Fruit fly (Drosophila melanogaster) whole organism, embryonic: ENCODE data around the gene CG32373.
A peak's percentile ranks its signal among the peaks of the same experiment; 100 is the strongest.

Source experiments
- ATbp ChIP-seq: fragments of 200-800 bp; sonication (Bioruptor generic); optimal IDR thresholded peaks from 2 replicates; lab custom pipeline; 2017; ENCODE audit warnings: missing biosample characterization, mild to moderate bottlenecking, missing genetic modification characterization, missing genetic modification reagents
- Atf-2 ChIP-seq: fragments of 200-800 bp; sonication (Bioruptor generic); optimal IDR thresholded peaks from 2 replicates; lab custom pipeline; 2016; ENCODE audit warnings: missing biosample characterization, missing genetic modification characterization
- Awh ChIP-seq: fragments of 200-800 bp; sonication (Bioruptor generic); IDR thresholded peaks from 2 replicates; pipeline ENCODE4, ENCODE4 v1.3.6; 2022; ENCODE audit warnings: missing biosample characterization, missing genetic modification characterization
- CG10209 ChIP-seq: fragments of 200-800 bp; sonication (Bioruptor generic); optimal IDR thresholded peaks from 3 replicates; lab custom pipeline; 2017; ENCODE audit warnings: missing biosample characterization, mild to moderate bottlenecking, missing genetic modification characterization, missing genetic modification reagents
- CG10321 ChIP-seq: fragments of 200-800 bp; sonication (Bioruptor generic); IDR thresholded peaks from 2 replicates; pipeline ENCODE4 v1.3.6; 2022; ENCODE audit warnings: missing biosample characterization, missing genetic modification characterization
- CG10959 ChIP-seq: fragments of 200-800 bp; sonication (Bioruptor generic); IDR thresholded peaks from 2 replicates; pipeline ENCODE4 v1.3.6; 2022; ENCODE audit warnings: missing biosample characterization, missing genetic modification characterization
- CG11456 ChIP-seq: fragments of 200-800 bp; sonication (Bioruptor generic); IDR thresholded peaks from 3 replicates; pipeline ENCODE4 v1.3.6; 2022; ENCODE audit warnings: missing biosample characterization, missing genetic modification characterization
- CG11696 ChIP-seq: fragments of 200-800 bp; sonication (Bioruptor generic); IDR thresholded peaks from 2 replicates; pipeline ENCODE4 v1.3.6; 2022; ENCODE audit warnings: missing biosample characterization, missing genetic modification characterization
- CG12744 ChIP-seq: fragments of 200-800 bp; sonication (Bioruptor generic); optimal IDR thresholded peaks from 2 replicates; lab custom pipeline; 2016; ENCODE audit warnings: missing biosample characterization, missing genetic modification characterization
- CG13775 ChIP-seq: fragments of 200-800 bp; sonication (Bioruptor generic); optimal IDR thresholded peaks from 3 replicates; lab custom pipeline; 2017; ENCODE audit warnings: missing biosample characterization, mild to moderate bottlenecking, missing genetic modification characterization
- CG14014 ChIP-seq: fragments of 200-800 bp; sonication (Bioruptor generic); IDR thresholded peaks from 2 replicates; pipeline ENCODE4 v1.3.6; 2022; ENCODE audit warnings: missing biosample characterization, missing genetic modification characterization
- CG1529 ChIP-seq: fragments of 200-800 bp; sonication (Bioruptor generic); optimal IDR thresholded peaks from 3 replicates; lab custom pipeline; 2018; ENCODE audit warnings: missing biosample characterization, missing genetic modification characterization
- CG17912 ChIP-seq: fragments of 200-800 bp; sonication (Bioruptor generic); optimal IDR thresholded peaks from 2 replicates; lab custom pipeline; 2018; ENCODE audit warnings: missing biosample characterization, mild to moderate bottlenecking, missing genetic modification characterization
- CG18476 ChIP-seq: fragments of 200-800 bp; sonication (Bioruptor generic); optimal IDR thresholded peaks from 2 replicates; lab custom pipeline; 2016; ENCODE audit warnings: missing biosample characterization, mild to moderate bottlenecking, missing genetic modification characterization
- CG18599 ChIP-seq: fragments of 200-800 bp; sonication (Bioruptor generic); optimal IDR thresholded peaks from 3 replicates; lab custom pipeline; 2017; ENCODE audit warnings: missing biosample characterization, missing genetic modification characterization, mild to moderate bottlenecking, moderate library complexity, missing genetic modification reagents
- CG2678 ChIP-seq: fragments of 200-800 bp; sonication (Bioruptor generic); optimal IDR thresholded peaks from 3 replicates; lab custom pipeline; 2019; ENCODE audit warnings: missing biosample characterization, mild to moderate bottlenecking, missing genetic modification characterization, moderate library complexity
- CG30403 ChIP-seq: fragments of 200-800 bp; sonication (Bioruptor generic); optimal IDR thresholded peaks from 3 replicates; lab custom pipeline; 2016; ENCODE audit warnings: missing biosample characterization, missing genetic modification characterization
- CG3065 ChIP-seq: fragments of 200-800 bp; sonication (Bioruptor generic); optimal IDR thresholded peaks from 2 replicates; lab custom pipeline; 2016; ENCODE audit warnings: missing biosample characterization, missing genetic modification characterization
- CG31365 ChIP-seq: fragments of 200-800 bp; sonication (Bioruptor generic); optimal IDR thresholded peaks from 2 replicates; lab custom pipeline; 2018; ENCODE audit warnings: missing biosample characterization, mild to moderate bottlenecking, missing genetic modification characterization
- CG31441 ChIP-seq: fragments of 200-800 bp; sonication (Bioruptor generic); IDR thresholded peaks from 2 replicates; pipeline ENCODE4 v1.3.6; 2022; ENCODE audit warnings: missing biosample characterization, missing genetic modification characterization
- CG33213 ChIP-seq: fragments of 200-800 bp; sonication (Bioruptor generic); optimal IDR thresholded peaks from 3 replicates; lab custom pipeline; 2016; ENCODE audit warnings: missing biosample characterization, missing genetic modification characterization
- CG4328 ChIP-seq: fragments of 200-800 bp; sonication (Bioruptor generic); optimal IDR thresholded peaks from 3 replicates; lab custom pipeline; 2017; ENCODE audit warnings: missing biosample characterization, missing genetic modification reagents, missing genetic modification characterization
- CG4730 ChIP-seq: fragments of 200-800 bp; sonication (Bioruptor generic); IDR thresholded peaks from 2 replicates; pipeline ENCODE4 v1.3.6; 2022; ENCODE audit warnings: missing biosample characterization, missing genetic modification characterization
- CG7357 ChIP-seq: fragments of 200-800 bp; sonication (Bioruptor generic); IDR thresholded peaks from 3 replicates; pipeline ENCODE4 v1.3.6; 2022; ENCODE audit warnings: missing biosample characterization, missing genetic modification characterization
- CG8388 ChIP-seq: fragments of 200-800 bp; sonication (Bioruptor generic); optimal IDR thresholded peaks from 2 replicates; lab custom pipeline; 2019; ENCODE audit warnings: missing biosample characterization, mild to moderate bottlenecking, missing genetic modification characterization, moderate library complexity
- CG9817 ChIP-seq: fragments of 200-800 bp; sonication (Bioruptor generic); optimal IDR thresholded peaks from 2 replicates; lab custom pipeline; 2018; ENCODE audit warnings: missing biosample characterization, mild to moderate bottlenecking, missing genetic modification characterization, moderate library complexity
- CHES-1-like ChIP-seq: fragments of 200-800 bp; sonication (Bioruptor generic); optimal IDR thresholded peaks from 2 replicates; lab custom pipeline; 2016; ENCODE audit warnings: missing biosample characterization, missing genetic modification characterization
- Dek ChIP-seq: fragments of 200-800 bp; sonication (Bioruptor generic); optimal IDR thresholded peaks from 3 replicates; lab custom pipeline; 2019; ENCODE audit warnings: missing biosample characterization, mild to moderate bottlenecking, missing genetic modification characterization, moderate library complexity
- H15 ChIP-seq: fragments of 200-800 bp; sonication (Bioruptor generic); IDR thresholded peaks from 3 replicates; pipeline ENCODE4 v1.3.6; 2022; ENCODE audit warnings: missing biosample characterization, missing genetic modification characterization
- Hr3 ChIP-seq: fragments of 200-800 bp; sonication (Bioruptor generic); optimal IDR thresholded peaks from 3 replicates; lab custom pipeline; 2016; ENCODE audit warnings: missing biosample characterization, missing genetic modification characterization
- Hr51 ChIP-seq, 2 experiments: fragments of 200-800 bp; sonication (Bioruptor generic); optimal IDR thresholded peaks; 2 replicates in 1 of 2; 3 replicates in 1 of 2; lab custom pipeline; 2016 to 2018; ENCODE audit warnings: missing biosample characterization in 2 of 2, missing genetic modification characterization in 2 of 2, mild to moderate bottlenecking in 1 of 2, moderate library complexity in 1 of 2
- Kr ChIP-seq: fragments of 200-800 bp; sonication (Bioruptor generic); optimal IDR thresholded peaks from 2 replicates; lab custom pipeline; 2017; ENCODE audit warnings: missing biosample characterization, mild to moderate bottlenecking, missing genetic modification characterization
- Max ChIP-seq: fragments of 200-800 bp; sonication (Bioruptor generic); optimal IDR thresholded peaks from 2 replicates; lab custom pipeline; 2016; ENCODE audit warnings: missing biosample characterization, mild to moderate bottlenecking, missing genetic modification characterization
- Nf-YA ChIP-seq: fragments of 200-800 bp; sonication (Bioruptor generic); IDR thresholded peaks from 2 replicates; pipeline ENCODE4 v1.3.6; 2022; ENCODE audit warnings: missing biosample characterization, missing genetic modification characterization
- Sin3A ChIP-seq: fragments of >200 bp; optimal IDR thresholded peaks from 2 replicates; lab custom pipeline; 2018
- Six4 ChIP-seq: fragments of 200-800 bp; sonication (Bioruptor generic); optimal IDR thresholded peaks from 2 replicates; lab custom pipeline; 2016; ENCODE audit warnings: missing biosample characterization, missing genetic modification characterization
- az2 ChIP-seq: fragments of 200-800 bp; sonication (Bioruptor generic); optimal IDR thresholded peaks from 3 replicates; lab custom pipeline; 2016; ENCODE audit warnings: missing biosample characterization, missing genetic modification characterization
- crc ChIP-seq: fragments of 200-800 bp; sonication (Bioruptor generic); optimal IDR thresholded peaks from 2 replicates; lab custom pipeline; 2016; ENCODE audit warnings: missing biosample characterization, missing genetic modification characterization
- croc ChIP-seq: fragments of 200-800 bp; sonication (Bioruptor generic); conservative IDR thresholded peaks from 3 replicates; pipeline ENCODE4 v1.3.6; 2022; ENCODE audit warnings: missing biosample characterization, missing genetic modification characterization
- crol ChIP-seq: fragments of 200-800 bp; sonication (Bioruptor generic); IDR thresholded peaks from 2 replicates; pipeline ENCODE4 v1.3.6; 2022; ENCODE audit warnings: missing biosample characterization, missing genetic modification characterization
- dimm ChIP-seq: fragments of 200-800 bp; sonication (Bioruptor generic); IDR thresholded peaks from 2 replicates; pipeline ENCODE4 v1.3.6; 2022; ENCODE audit warnings: missing biosample characterization, missing genetic modification characterization
- ewg ChIP-seq: fragments of 200-800 bp; sonication (Bioruptor generic); optimal IDR thresholded peaks from 3 replicates; lab custom pipeline; 2017; ENCODE audit warnings: mild to moderate bottlenecking, missing biosample characterization, missing genetic modification reagents, missing genetic modification characterization
- gt ChIP-seq: fragments of 200-800 bp; sonication (Bioruptor generic); IDR thresholded peaks from 2 replicates; pipeline ENCODE4 v1.3.6; 2022; ENCODE audit warnings: missing biosample characterization, missing genetic modification characterization
- hkb ChIP-seq, 2 experiments: fragments of 200-800 bp in 1 of 2; fragments of >200 bp in 1 of 2; sonication (Bioruptor generic) in 1 of 2; IDR thresholded peaks in 1 of 2; optimal IDR thresholded peaks in 1 of 2; 2 replicates each; pipeline versions ENCODE4 v1.3.6 to Lab custom; 2017 to 2022; ENCODE audit warnings: missing biosample characterization in 1 of 2, missing genetic modification characterization in 1 of 2
- knrl ChIP-seq: fragments of 200-800 bp; sonication (Bioruptor generic); IDR thresholded peaks from 3 replicates; pipeline ENCODE4 v1.3.6; 2022; ENCODE audit warnings: missing biosample characterization, missing genetic modification characterization; ENCODE audit not compliant: partially characterized antibody
- lbe ChIP-seq: fragments of 200-800 bp; sonication (Bioruptor generic); optimal IDR thresholded peaks from 2 replicates; lab custom pipeline; 2016; ENCODE audit warnings: missing biosample characterization, mild to moderate bottlenecking, missing genetic modification characterization
- nerfin-1 ChIP-seq: fragments of 200-800 bp; sonication (Bioruptor generic); optimal IDR thresholded peaks from 3 replicates; lab custom pipeline; 2019; ENCODE audit warnings: missing biosample characterization, mild to moderate bottlenecking, missing genetic modification characterization, moderate library complexity
- phol ChIP-seq: fragments of 200-800 bp; sonication (Bioruptor generic); optimal IDR thresholded peaks from 3 replicates; lab custom pipeline; 2018; ENCODE audit warnings: missing biosample characterization, mild to moderate bottlenecking, missing genetic modification characterization, moderate library complexity
- ro ChIP-seq: fragments of 200-800 bp; sonication (Bioruptor generic); IDR thresholded peaks from 2 replicates; pipeline ENCODE4 v1.3.6; 2022; ENCODE audit warnings: missing biosample characterization, missing genetic modification characterization
- seq ChIP-seq: fragments of 200-800 bp; sonication (Bioruptor generic); IDR thresholded peaks from 2 replicates; pipeline ENCODE4 v1.3.6; 2022; ENCODE audit warnings: missing biosample characterization, missing genetic modification characterization

The CG32373 gene

dm6 chr3L:7601122-7601841 is 49.1 kb upstream of the CG32373 start (continued):
- TF ChIP-seq CG33213 (GFP tag; lab: Kevin White, UChicago) (no peak), CG11696 (GFP tag; lab: Robert Waterston, UW) (no peak), CG11456 (GFP tag; lab: Robert Waterston, UW) (no peak), CG10959 (peak; percentile 10; the same call in 1 of the 2 replicates), CG18599 (no peak), seq (no peak), Awh (GFP tag; lab: Robert Waterston, UW) (peak; percentile 38; the same call in 1 of the 2 replicates), CG18476 (GFP tag; lab: Kevin White, UChicago) (no peak), dimm (no peak), Hr51 (GFP tag; optimal IDR thresholded peaks at IDR 0.05; lab: Kevin White, UChicago) (peak in 1 of 2 experiments; percentile 37), phol (tag; lab: Kevin White, UChicago) (peak; percentile 6), CG17912 (GFP tag; lab: Kevin White, UChicago) (no peak), Atf-2 (GFP tag; lab: Kevin White, UChicago) (no peak), Nf-YA (GFP tag; lab: Robert Waterston, UW) (peak; percentile 19; the same call in 1 of the 2 replicates), CG10209 (GFP tag; lab: Kevin White, UChicago) (no peak), CG2678 (tag; lab: Kevin White, UChicago) (peak; percentile 17), CG4730 (GFP tag; lab: Robert Waterston, UW) (no peak), CG10321 (no peak), CG14014 (GFP tag; lab: Robert Waterston, UW) (no peak), crol (GFP tag; lab: Robert Waterston, UW) (peak; percentile 29; the same call in 1 of the 2 replicates), ewg (GFP tag; lab: Kevin White, UChicago) (peak; percentile 99), CG1529 (no peak), ATbp (GFP tag; lab: Kevin White, UChicago) (peak; percentile 14), CG4328 (GFP tag; lab: Kevin White, UChicago) (no peak), Six4 (no peak), Kr (GFP tag; lab: Kevin White, UChicago) (no peak), Sin3A (lab: Kevin White, UChicago) (no peak), az2 (GFP tag; lab: Kevin White, UChicago) (no peak), CG3065 (no peak), CG9817 (tag; lab: Kevin White, UChicago) (no peak), CG13775 (GFP tag; lab: Kevin White, UChicago) (no peak), CG30403 (GFP tag; lab: Kevin White, UChicago) (peak; percentile 28), Hr3 (GFP tag; lab: Kevin White, UChicago) (no peak), hkb (optimal IDR thresholded peaks at IDR 0.05; lab: Kevin White, UChicago) (no peak), hkb (GFP tag; IDR thresholded peaks at IDR 0.05; lab: Robert Waterston, UW) (peak; percentile 45; the same call in 1 of the 2 replicates), ro (GFP tag; lab: Robert Waterston, UW) (no peak), CG31365 (tag; lab: Kevin White, UChicago) (no peak), croc (GFP tag; lab: Robert Waterston, UW) (no peak), CG31441 (GFP tag; lab: Robert Waterston, UW) (peak; percentile 51), H15 (GFP tag; lab: Robert Waterston, UW) (no peak), lbe (GFP tag; lab: Kevin White, UChicago) (peak; percentile 14), CG8388 (GFP tag; lab: Kevin White, UChicago) (peak; percentile 23), gt (GFP tag; lab: Robert Waterston, UW) (no peak), Max (no peak), CG12744 (GFP tag; lab: Kevin White, UChicago) (no peak), Dek (tag; lab: Kevin White, UChicago) (no peak), crc (GFP tag; lab: Kevin White, UChicago) (no peak), knrl (GFP tag; lab: Robert Waterston, UW) (no peak), CHES-1-like (no peak), CG7357 (GFP tag; lab: Robert Waterston, UW) (0 out of 3 replicates have a peak, but pooled peaks have one; percentile 18), nerfin-1 (tag; lab: Kevin White, UChicago) (no peak)
